Worm (Caenorhabditis elegans) whole organism, early embryonic: ENCODE measurements around the gene C16A3.5.

Experiments
- ama-1 ChIP-seq: fragments of 150-350 bp; optimal IDR thresholded peaks from 2 replicates; lab custom pipeline; 2014
- ceh-13 ChIP-seq: fragments of 200-800 bp; sonication (Bioruptor generic); optimal IDR thresholded peaks from 2 replicates; lab custom pipeline; 2018; ENCODE audit warnings: mild to moderate bottlenecking, missing genetic modification characterization, missing compliant biosample characterization
- ets-7 ChIP-seq: sonication (generic microtip); optimal IDR thresholded peaks from 2 replicates; lab custom pipeline; 2016; ENCODE audit warnings: missing genotype, missing genetic modification characterization, missing compliant biosample characterization
- tbx-11 ChIP-seq: fragments of 200-800 bp; sonication (Bioruptor generic); IDR thresholded peaks from 2 replicates; pipeline ENCODE4 v1.3.6; 2022; ENCODE audit warnings: missing genetic modification characterization, missing compliant biosample characterization

- no peak for TF ChIP-seq ama-1 (lab: Kevin White, UChicago)
- TF ChIP-seq ceh-13 (GFP tag; lab: Kevin White, UChicago), result no peak
- TF ChIP-seq ets-7 (tag; lab: Kevin White, UChicago), result no peak
- TF ChIP-seq tbx-11 (GFP tag; lab: Robert Waterston, UW), result no peak
These were observed 42.1 kb downstream of the C16A3.5 start for ce11 chrIII:6422721-6423120.
